Fruit fly (Drosophila melanogaster) whole organism, wandering third instar larva: ENCODE data around the gene CG44153.

Experiments
- CG32264 ChIP-seq: fragments of 200-800 bp; sonication (Bioruptor generic); optimal IDR thresholded peaks from 2 replicates; lab custom pipeline; 2016; ENCODE audit warnings: missing biosample characterization, missing genetic modification characterization
- CG9705 ChIP-seq: fragments of 200-800 bp; sonication (Bioruptor generic); optimal IDR thresholded peaks from 2 replicates; lab custom pipeline; 2018; ENCODE audit warnings: missing biosample characterization, mild to moderate bottlenecking, missing genetic modification characterization
- CrebA ChIP-seq: fragments of 200-800 bp; sonication (Bioruptor generic); optimal IDR thresholded peaks from 2 replicates; lab custom pipeline; 2016; ENCODE audit warnings: missing biosample characterization, mild to moderate bottlenecking, missing genetic modification characterization, borderline replicate concordance
- Dif ChIP-seq: fragments of 200-275, 200-300 bp; sonication (Bioruptor generic); optimal IDR thresholded peaks from 2 replicates; lab custom pipeline; 2018; ENCODE audit warnings: missing biosample characterization, missing genetic modification characterization; ENCODE audit not compliant: partially characterized antibody
- GATAd ChIP-seq: sonication (Bioruptor generic); optimal IDR thresholded peaks from 2 replicates; lab custom pipeline; 2016; ENCODE audit warnings: missing biosample characterization, missing genetic modification characterization
- HLH106 ChIP-seq: fragments of 200-800 bp; optimal IDR thresholded peaks from 3 replicates; lab custom pipeline; 2019; ENCODE audit warnings: missing biosample characterization, mild to moderate bottlenecking, missing genetic modification characterization, moderate library complexity
- Hnf4 ChIP-seq: fragments of 200-800 bp; sonication (Bioruptor generic); optimal IDR thresholded peaks from 2 replicates; lab custom pipeline; 2016; ENCODE audit warnings: missing biosample characterization, mild to moderate bottlenecking, missing genetic modification characterization
- Hr78 ChIP-seq: fragments of >200 bp; optimal IDR thresholded peaks from 2 replicates; lab custom pipeline; 2017; ENCODE audit warnings: missing biosample characterization, missing genetic modification characterization
- Hr83 ChIP-seq: fragments of 200-300 bp; sonication (Bioruptor generic); optimal IDR thresholded peaks from 2 replicates; lab custom pipeline; 2016; ENCODE audit warnings: missing biosample characterization, mild to moderate bottlenecking, missing genetic modification characterization, moderate library complexity; ENCODE audit not compliant: poor library complexity, severe bottlenecking
- Jra ChIP-seq: sonication (Bioruptor generic); optimal IDR thresholded peaks from 2 replicates; lab custom pipeline; 2016; ENCODE audit warnings: missing biosample characterization, missing genetic modification characterization
- Mio ChIP-seq: sonication (Bioruptor generic); optimal IDR thresholded peaks from 2 replicates; lab custom pipeline; 2016; ENCODE audit warnings: missing biosample characterization, missing genetic modification characterization
- Myc ChIP-seq: fragments of >200 bp; optimal IDR thresholded peaks from 2 replicates; lab custom pipeline; 2017
- N ChIP-seq: fragments of >200 bp; optimal IDR thresholded peaks from 2 replicates; lab custom pipeline; 2018; ENCODE audit warnings: missing biosample characterization, missing external identifiers, missing genetic modification characterization
- OdsH ChIP-seq: fragments of 200-800 bp; sonication (Bioruptor generic); optimal IDR thresholded peaks from 2 replicates; lab custom pipeline; 2016; ENCODE audit warnings: missing biosample characterization, mild to moderate bottlenecking, missing genetic modification characterization
- Vsx2 ChIP-seq: fragments of 200-300, 225-300 bp; sonication (Bioruptor generic); optimal IDR thresholded peaks from 2 replicates; lab custom pipeline; 2018; ENCODE audit warnings: missing biosample characterization, missing genetic modification characterization; ENCODE audit not compliant: partially characterized antibody
- brk ChIP-seq: fragments of 200-800 bp; sonication (Bioruptor generic); optimal IDR thresholded peaks from 2 replicates; lab custom pipeline; 2016; ENCODE audit warnings: missing biosample characterization, mild to moderate bottlenecking, missing genetic modification characterization
- dmrt93B ChIP-seq: fragments of 200-800 bp; sonication (Bioruptor generic); optimal IDR thresholded peaks from 2 replicates; lab custom pipeline; 2018; ENCODE audit warnings: missing biosample characterization, mild to moderate bottlenecking, missing genetic modification characterization
- ey ChIP-seq: fragments of 200-800 bp; sonication (Bioruptor generic); optimal IDR thresholded peaks from 2 replicates; lab custom pipeline; 2016; ENCODE audit warnings: missing biosample characterization, missing genetic modification characterization
- foxo ChIP-seq, 2 experiments: fragments of 200-800 bp; sonication (Bioruptor generic); optimal IDR thresholded peaks; 2 replicates in 1 of 2; 3 replicates in 1 of 2; lab custom pipeline; 2016 to 2017; ENCODE audit warnings: missing biosample characterization in 2 of 2, missing genetic modification characterization in 2 of 2
- fru ChIP-seq: fragments of 200-800 bp; sonication (Bioruptor generic); optimal IDR thresholded peaks from 3 replicates; lab custom pipeline; 2016; ENCODE audit warnings: missing biosample characterization, mild to moderate bottlenecking, missing genetic modification characterization
- h ChIP-seq: fragments of 200-800 bp; sonication (Bioruptor generic); optimal IDR thresholded peaks from 3 replicates; lab custom pipeline; 2016; ENCODE audit warnings: missing biosample characterization, mild to moderate bottlenecking, missing genetic modification characterization
- jim ChIP-seq: fragments of 175-275, 200-325 bp; sonication (Bioruptor generic); optimal IDR thresholded peaks from 2 replicates; lab custom pipeline; 2016; ENCODE audit warnings: missing biosample characterization, mild to moderate bottlenecking, missing genetic modification characterization
- lola ChIP-seq: fragments of >200 bp; optimal IDR thresholded peaks from 2 replicates; lab custom pipeline; 2017; ENCODE audit warnings: missing biosample characterization, missing genetic modification characterization
- pan ChIP-seq: fragments of >200 bp; optimal IDR thresholded peaks from 2 replicates; lab custom pipeline; 2017
- psq ChIP-seq: fragments of 200-800 bp; sonication (Bioruptor generic); optimal IDR thresholded peaks from 3 replicates; lab custom pipeline; 2017; ENCODE audit warnings: missing biosample characterization, mild to moderate bottlenecking, missing genetic modification characterization, moderate library complexity
- sage ChIP-seq: fragments of 200-800 bp; sonication (Bioruptor generic); optimal IDR thresholded peaks from 2 replicates; lab custom pipeline; 2016; ENCODE audit warnings: missing biosample characterization, mild to moderate bottlenecking, missing genetic modification characterization
- usp ChIP-seq: fragments of >200 bp; optimal IDR thresholded peaks from 2 replicates; lab custom pipeline; 2017; ENCODE audit warnings: missing biosample characterization, missing genetic modification characterization
- woc ChIP-seq: sonication (Bioruptor generic); optimal IDR thresholded peaks from 2 replicates; lab custom pipeline; 2016; ENCODE audit warnings: missing biosample characterization, mild to moderate bottlenecking, missing genetic modification characterization

The CG44153 gene

DNA sequence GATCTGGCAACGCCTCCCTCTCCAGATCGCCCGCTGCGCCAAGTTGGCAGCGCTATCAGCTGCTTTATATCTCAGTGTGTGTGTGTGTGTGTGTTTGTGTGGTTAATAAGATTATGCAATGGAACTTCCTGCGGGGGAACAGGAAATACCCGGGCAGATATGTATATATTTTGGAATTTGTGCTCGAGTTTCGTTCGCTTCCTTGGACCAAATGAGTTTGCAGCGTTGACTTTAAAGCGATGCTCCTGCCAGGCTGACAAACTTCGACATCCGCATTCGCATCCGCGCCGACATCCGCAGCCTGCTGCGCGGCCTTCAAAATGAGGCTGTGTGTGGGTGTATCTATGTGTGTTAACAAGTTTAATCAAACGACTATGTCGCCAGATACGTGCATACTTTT is 36.7 kb downstream of the CG44153 start:
- TF ChIP-seq dmrt93B (peak; percentile 28), Dif (GFP tag; lab: Kevin White, UChicago) (no peak), Hr78 (GFP tag; lab: Kevin White, UChicago) (no peak), Myc (lab: Kevin White, UChicago) (peak; percentile 36), psq (no peak)

DNA sequence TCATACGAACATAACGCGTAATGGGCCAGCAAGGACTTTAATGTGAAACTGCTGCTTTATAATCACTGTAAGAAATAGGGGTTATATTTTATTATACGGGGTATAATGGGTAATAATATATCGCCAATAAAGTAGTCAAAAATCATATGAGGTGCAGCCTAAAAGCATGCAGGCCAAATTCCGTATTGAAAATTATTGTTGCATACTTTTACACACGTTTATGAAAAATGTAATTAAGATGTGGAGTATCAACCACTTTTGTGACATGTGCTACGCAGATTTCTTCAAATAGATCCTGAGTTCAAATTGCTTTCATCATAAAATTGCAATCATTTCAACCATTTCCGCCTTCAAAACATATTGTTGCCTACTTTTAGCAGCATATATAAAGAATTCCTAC is 49.3 kb downstream of the CG44153 start:
- TF ChIP-seq lola (GFP tag; lab: Kevin White, UChicago) (no peak), N (GFP tag; lab: Kevin White, UChicago) (no peak), CG9705 (GFP tag; lab: Kevin White, UChicago) (no peak), Mio (GFP tag; lab: Kevin White, UChicago) (no peak), Hnf4 (no peak), Myc (lab: Kevin White, UChicago) (no peak), Vsx2 (no peak)

DNA sequence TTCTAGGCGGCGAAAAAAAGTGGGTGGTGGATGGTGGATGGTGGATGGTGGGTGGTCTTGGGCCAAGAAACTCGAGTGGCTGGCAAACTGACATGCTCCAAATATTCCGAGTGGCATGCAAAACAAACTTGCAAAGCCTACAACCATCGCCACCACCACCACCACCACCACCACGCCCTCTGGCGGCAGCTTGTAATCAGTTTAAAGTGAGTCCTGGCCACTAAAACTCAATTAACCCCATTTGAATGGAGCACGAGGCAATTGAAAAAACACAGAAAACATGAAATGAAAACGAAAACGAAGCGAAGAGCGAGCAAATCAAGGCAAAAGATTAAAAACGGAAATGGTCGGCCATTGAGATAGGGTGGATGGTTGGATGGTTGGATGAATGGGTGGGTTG is 56.1 kb downstream of the CG44153 start:
- no peak for TF ChIP-seq brk
- TF ChIP-seq HLH106 (tag; lab: Kevin White, UChicago): no peak
- TF ChIP-seq foxo (GFP tag; optimal IDR thresholded peaks at IDR 0.05; lab: Kevin White, UChicago): no peak
- TF ChIP-seq ey (GFP tag; lab: Kevin White, UChicago): no peak
- TF ChIP-seq GATAd (GFP tag; lab: Kevin White, UChicago): no peak
- TF ChIP-seq sage (GFP tag; lab: Kevin White, UChicago): no peak
- no peak for TF ChIP-seq CrebA (GFP tag; lab: Kevin White, UChicago)
- no peak for TF ChIP-seq dmrt93B
- no peak for TF ChIP-seq pan (lab: Kevin White, UChicago)
- no peak for TF ChIP-seq h (GFP tag; lab: Kevin White, UChicago)
- no peak for TF ChIP-seq usp (GFP tag; lab: Kevin White, UChicago)
- TF ChIP-seq CG32264 (GFP tag; lab: Kevin White, UChicago): no peak
- TF ChIP-seq Vsx2: no peak
- TF ChIP-seq Myc (lab: Kevin White, UChicago): no peak
- no peak for TF ChIP-seq lola (GFP tag; lab: Kevin White, UChicago)
- TF ChIP-seq, all 38 proteins: peak for 0

DNA sequence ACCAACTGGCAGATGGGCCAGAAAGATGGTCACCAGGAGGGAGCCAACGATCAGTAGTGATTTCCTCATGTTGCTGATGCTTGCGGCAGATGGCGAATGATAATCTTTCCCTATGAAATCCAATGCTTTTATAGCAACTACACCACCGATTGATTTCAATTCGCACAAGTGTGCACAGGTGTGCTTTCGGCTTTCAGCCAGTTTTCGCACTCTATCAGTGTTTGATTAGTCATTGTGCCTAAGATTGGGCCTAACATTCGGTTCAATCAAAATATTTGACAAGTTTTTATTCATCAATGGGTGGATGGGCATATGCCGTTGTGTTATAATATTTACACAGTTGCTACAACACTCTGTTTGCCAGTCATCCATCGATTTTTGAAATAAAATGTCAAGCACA is 57.4 kb downstream of the CG44153 start, which contains the start of gene CG13135:
Gene CG13135 (minus strand): TSS at position 101 of the 400 bp plus-strand sequence.
- TF ChIP-seq sage (GFP tag; lab: Kevin White, UChicago) (no peak), Hr83 (no peak), jim (GFP tag; lab: Kevin White, UChicago) (no peak), Myc (lab: Kevin White, UChicago) (no peak), h (GFP tag; lab: Kevin White, UChicago) (no peak)

DNA sequence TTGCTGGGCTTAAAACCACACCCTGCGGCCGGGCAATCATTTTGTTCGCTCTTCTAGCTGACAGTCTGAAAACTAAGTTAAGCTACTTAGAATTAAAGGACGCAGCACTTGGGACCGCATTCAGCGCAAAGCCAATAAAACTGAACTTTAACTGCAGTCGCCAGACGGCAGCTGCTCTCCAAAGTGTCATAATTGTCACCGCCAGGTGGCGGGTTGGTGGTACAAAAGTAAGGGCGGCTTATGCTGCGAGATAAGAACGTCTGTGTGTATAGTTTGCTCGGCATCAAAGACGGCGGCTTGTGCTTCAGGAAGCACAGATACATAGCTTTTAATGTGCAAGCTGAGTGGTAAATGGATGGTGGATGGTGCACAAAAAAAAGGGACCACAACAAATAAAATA is 71.3 kb downstream of the CG44153 start:
- TF ChIP-seq h (GFP tag; lab: Kevin White, UChicago): no peak
- TF ChIP-seq OdsH (GFP tag; lab: Kevin White, UChicago): no peak
- TF ChIP-seq Hr83: no peak
- TF ChIP-seq Jra (GFP tag; lab: Kevin White, UChicago): no peak
- TF ChIP-seq HLH106 (tag; lab: Kevin White, UChicago): no peak
- TF ChIP-seq GATAd (GFP tag; lab: Kevin White, UChicago): no peak
- TF ChIP-seq fru (GFP tag; lab: Kevin White, UChicago): no peak

DNA sequence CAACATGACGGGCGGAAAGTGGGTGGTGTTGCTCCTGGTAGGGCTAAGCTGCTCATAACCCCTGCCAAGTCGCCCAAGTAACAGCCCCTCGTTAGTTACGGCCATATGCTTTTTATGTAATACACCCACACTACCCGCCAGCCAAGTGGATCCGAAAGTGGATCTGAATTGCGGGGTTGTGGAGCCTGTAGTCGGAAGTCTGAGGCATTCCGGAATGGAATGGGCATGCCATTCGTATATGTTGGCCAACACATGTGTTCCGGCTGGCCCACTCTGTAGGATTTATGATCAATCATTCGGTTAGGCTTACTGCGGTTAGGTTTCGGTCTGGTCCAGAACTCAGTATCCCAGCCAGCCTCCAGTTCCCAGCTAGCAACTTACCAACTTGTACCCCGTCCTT is 83.9 kb downstream of the CG44153 start:
- no peak for TF ChIP-seq lola (GFP tag; lab: Kevin White, UChicago)
- TF ChIP-seq brk: no peak
- no peak for TF ChIP-seq foxo (GFP tag; optimal IDR thresholded peaks at IDR 0.05; lab: Kevin White, UChicago)
- no peak for TF ChIP-seq CG9705 (GFP tag; lab: Kevin White, UChicago)
- TF ChIP-seq Hr78 (GFP tag; lab: Kevin White, UChicago): no peak
- no peak for TF ChIP-seq woc (GFP tag; lab: Kevin White, UChicago)
- TF ChIP-seq fru (GFP tag; lab: Kevin White, UChicago): no peak
- TF ChIP-seq CrebA (GFP tag; lab: Kevin White, UChicago): no peak
- TF ChIP-seq GATAd (GFP tag; lab: Kevin White, UChicago): no peak
- TF ChIP-seq Myc (lab: Kevin White, UChicago): no peak
- TF ChIP-seq N (GFP tag; lab: Kevin White, UChicago): no peak
- no peak for TF ChIP-seq Hnf4
